Worm (Caenorhabditis elegans) whole organism, young adult: ENCODE measurements around the gene iglr-1.

Experiments used
- B0019.2 ChIP-seq: fragments of 200-800 bp; sonication (Bioruptor generic); conservative IDR thresholded peaks from 2 replicates; pipeline ENCODE4 v1.3.6; 2022; ENCODE audit warnings: missing genetic modification reagents, missing genetic modification characterization, missing compliant biosample characterization
- F10E7.11 ChIP-seq: sonication (generic microtip); optimal IDR thresholded peaks from 2 replicates; lab custom pipeline; 2017; ENCODE audit warnings: mild to moderate bottlenecking, missing genetic modification characterization, moderate library complexity, missing compliant biosample characterization
- K11D2.4 ChIP-seq: fragments of 200-800 bp; sonication (Bioruptor generic); IDR thresholded peaks from 2 replicates; pipeline ENCODE4 v1.3.6; 2022; ENCODE audit warnings: missing genetic modification reagents, missing genetic modification characterization, missing compliant biosample characterization
- T07F8.4 ChIP-seq: sonication (generic microtip); optimal IDR thresholded peaks from 2 replicates; lab custom pipeline; 2016; ENCODE audit warnings: mild to moderate bottlenecking, missing genetic modification characterization, moderate library complexity, missing compliant biosample characterization
- ama-1 ChIP-seq, 3 experiments: fragments of 150-350 bp in 1 of 3; sonication (generic microtip) in 2 of 3; optimal IDR thresholded peaks; 2 replicates each; lab custom pipeline; 2014 to 2018; ENCODE audit warnings: missing biosample characterization in 2 of 3, missing genetic modification characterization in 2 of 3, missing genetic modification reagents in 2 of 3
- ceh-79 ChIP-seq: sonication (generic microtip); optimal IDR thresholded peaks from 2 replicates; lab custom pipeline; 2017; ENCODE audit warnings: mild to moderate bottlenecking, missing genetic modification characterization, missing compliant biosample characterization
- efl-1 ChIP-seq: fragments of 150-350 bp; optimal IDR thresholded peaks from 2 replicates; lab custom pipeline; 2014; ENCODE audit warnings: missing biosample characterization, missing genetic modification reagents, missing genetic modification characterization
- gei-17 ChIP-seq: fragments of 200-800 bp; sonication (Bioruptor generic); optimal IDR thresholded peaks from 2 replicates; lab custom pipeline; 2018; ENCODE audit warnings: mild to moderate bottlenecking, missing genetic modification characterization, missing compliant biosample characterization
- mxl-1 ChIP-seq: sonication (generic microtip); optimal IDR thresholded peaks from 2 replicates; lab custom pipeline; 2016; ENCODE audit warnings: missing genetic modification characterization, missing compliant biosample characterization
- sea-2 ChIP-seq: fragments of 200-800 bp; sonication (Bioruptor generic); IDR thresholded peaks from 2 replicates; pipeline ENCODE4 v1.3.6; 2022; ENCODE audit warnings: missing genetic modification characterization, missing compliant biosample characterization
- snpc-4 ChIP-seq, 5 experiments: fragments of 150-350 bp in 1 of 5; sonication (generic microtip) in 4 of 5; optimal IDR thresholded peaks; 2 replicates each; lab custom pipeline; 2014 to 2018; ENCODE audit warnings: missing genetic modification characterization in 5 of 5, missing biosample characterization in 3 of 5, antibody characterized with exemption in 2 of 5, mild to moderate bottlenecking in 2 of 5, missing compliant biosample characterization in 2 of 5, missing genotype in 2 of 5, moderate library complexity in 2 of 5, missing genetic modification reagents in 1 of 5
- tbp1 ChIP-seq: fragments of 200-800 bp; sonication (Bioruptor generic); optimal IDR thresholded peaks from 2 replicates; lab custom pipeline; 2018; ENCODE audit warnings: mild to moderate bottlenecking, missing genetic modification characterization, missing compliant biosample characterization

DNA sequence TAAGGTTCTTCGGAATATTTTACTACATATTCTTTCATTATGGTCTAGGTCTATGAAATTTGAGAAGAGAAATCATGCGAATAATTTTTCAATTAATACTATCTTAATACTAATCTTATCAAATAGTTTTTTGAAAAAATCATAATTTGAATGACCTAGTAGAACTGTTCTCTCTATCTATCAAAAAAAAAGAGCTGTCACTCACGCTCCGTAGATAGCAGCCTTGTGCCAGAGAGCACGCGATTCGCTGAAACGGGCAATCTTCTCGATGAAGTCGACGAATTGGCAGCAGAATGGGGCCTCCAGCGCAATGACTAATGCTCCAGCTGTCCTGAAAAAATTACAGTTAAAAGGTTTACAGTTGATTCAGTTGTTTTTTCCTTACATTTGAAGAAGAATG lies 21.6 kb downstream of the iglr-1 start:
- TF ChIP-seq snpc-4 (GFP tag; optimal IDR thresholded peaks at IDR 0.05; lab: Kevin White, UChicago) (no peak), snpc-4 (tag; optimal IDR thresholded peaks at IDR 0.05; lab: Kevin White, UChicago) (no peak), B0019.2 (GFP tag; lab: Robert Waterston, UW) (no peak), mxl-1 (tag; lab: Kevin White, UChicago) (no peak), K11D2.4 (GFP tag; lab: Robert Waterston, UW) (no peak), tbp1 (GFP tag; lab: Kevin White, UChicago) (no peak), T07F8.4 (tag; lab: Kevin White, UChicago) (no peak), gei-17 (GFP tag; lab: Kevin White, UChicago) (no peak), ama-1 (optimal IDR thresholded peaks at IDR 0.05; lab: Kevin White, UChicago) (no peak), ama-1 (GFP tag; optimal IDR thresholded peaks at IDR 0.05; lab: Kevin White, UChicago) (no peak), sea-2 (no peak), F10E7.11 (tag; lab: Kevin White, UChicago) (no peak), ceh-79 (tag; lab: Kevin White, UChicago) (no peak), efl-1 (GFP tag; lab: Kevin White, UChicago) (no peak)
